Worm (Caenorhabditis elegans) whole organism, young adult: Measurements from ENCODE around the gene F49E8.8.

Experiments used
- C06A6.2 ChIP-seq: fragments of 200-800 bp; sonication (Bioruptor generic); conservative IDR thresholded peaks from 2 replicates; pipeline ENCODE4 v1.3.6; 2022; ENCODE audit warnings: missing genetic modification characterization, missing compliant biosample characterization
- F33H1.4 ChIP-seq: fragments of 200-800 bp; sonication (Bioruptor generic); IDR thresholded peaks from 2 replicates; pipeline ENCODE4 v1.3.6; 2022; ENCODE audit warnings: missing genetic modification reagents, missing genetic modification characterization, missing compliant biosample characterization
- F49E8.2 ChIP-seq: sonication (generic microtip); optimal IDR thresholded peaks from 3 replicates; lab custom pipeline; 2017; ENCODE audit warnings: missing genetic modification characterization, mild to moderate bottlenecking, missing compliant biosample characterization, antibody characterized with exemption, moderate library complexity; ENCODE audit not compliant: insufficient read depth
- F55B11.4 ChIP-seq: sonication (generic microtip); optimal IDR thresholded peaks from 2 replicates; lab custom pipeline; 2016; ENCODE audit warnings: missing compliant biosample characterization, missing genetic modification characterization, borderline replicate concordance; ENCODE audit not compliant: insufficient read depth
- athp-1 ChIP-seq: sonication (generic microtip); optimal IDR thresholded peaks from 2 replicates; lab custom pipeline; 2017; ENCODE audit warnings: mild to moderate bottlenecking, missing genetic modification characterization, missing compliant biosample characterization
- attf-3 ChIP-seq: fragments of 200-800 bp; sonication (Bioruptor generic); conservative IDR thresholded peaks from 2 replicates; pipeline ENCODE4 v1.3.6; 2022; ENCODE audit warnings: missing genetic modification reagents, missing genetic modification characterization, missing compliant biosample characterization
- attf-6 ChIP-seq: fragments of 200-800 bp; sonication (Bioruptor generic); IDR thresholded peaks from 2 replicates; pipeline ENCODE4 v1.3.6; 2022; ENCODE audit warnings: missing genetic modification reagents, missing genetic modification characterization, missing compliant biosample characterization
- cebp-1 ChIP-seq, 2 experiments: fragments of 200-800 bp in 1 of 2; sonication (Bioruptor generic) in 1 of 2; sonication (generic microtip) in 1 of 2; IDR thresholded peaks in 1 of 2; optimal IDR thresholded peaks in 1 of 2; 2 replicates each; pipeline versions ENCODE4 v1.3.6 to Lab custom; 2017 to 2022; ENCODE audit warnings: missing compliant biosample characterization in 2 of 2, missing genetic modification characterization in 2 of 2, mild to moderate bottlenecking in 1 of 2, missing genetic modification reagents in 1 of 2, moderate library complexity in 1 of 2
- ceh-27 ChIP-seq: fragments of 200-800 bp; sonication (Bioruptor generic); optimal IDR thresholded peaks from 2 replicates; lab custom pipeline; 2018; ENCODE audit warnings: mild to moderate bottlenecking, missing genetic modification characterization, moderate library complexity, missing compliant biosample characterization
- die-1 ChIP-seq: sonication (generic microtip); optimal IDR thresholded peaks from 2 replicates; lab custom pipeline; 2016; ENCODE audit warnings: missing genotype, mild to moderate bottlenecking, missing genetic modification characterization, missing compliant biosample characterization
- dpl-1 ChIP-seq: fragments of 150-350 bp; optimal IDR thresholded peaks from 2 replicates; lab custom pipeline; 2014; ENCODE audit warnings: missing biosample characterization, missing genetic modification reagents, missing genetic modification characterization
- efl-1 ChIP-seq: fragments of 150-350 bp; optimal IDR thresholded peaks from 2 replicates; lab custom pipeline; 2014; ENCODE audit warnings: missing biosample characterization, missing genetic modification reagents, missing genetic modification characterization
- him-1 ChIP-seq: sonication (generic microtip); optimal IDR thresholded peaks from 2 replicates; lab custom pipeline; 2016; ENCODE audit warnings: missing genotype, missing genetic modification reagents, missing genetic modification characterization, missing compliant biosample characterization
- lin-35 ChIP-seq, 3 experiments: fragments of 150-350 bp in 2 of 3; sonication (generic microtip) in 1 of 3; optimal IDR thresholded peaks; 2 replicates each; lab custom pipeline; 2014 to 2018; ENCODE audit warnings: missing biosample characterization in 3 of 3, missing genetic modification characterization in 3 of 3, missing genetic modification reagents in 3 of 3
- lin-54 ChIP-seq: fragments of 200-800 bp; sonication (Bioruptor generic); optimal IDR thresholded peaks from 2 replicates; lab custom pipeline; 2018; ENCODE audit warnings: mild to moderate bottlenecking, missing genetic modification characterization, missing compliant biosample characterization
- lsl-1 ChIP-seq: fragments of 200-800 bp; sonication (Bioruptor generic); optimal IDR thresholded peaks from 2 replicates; lab custom pipeline; 2018; ENCODE audit warnings: mild to moderate bottlenecking, missing genetic modification characterization, moderate library complexity, missing compliant biosample characterization
- madf-6 ChIP-seq: fragments of 200-800 bp; sonication (Bioruptor generic); IDR thresholded peaks from 2 replicates; pipeline ENCODE4 v1.3.6; 2022; ENCODE audit warnings: missing genetic modification reagents, missing genetic modification characterization, missing compliant biosample characterization
- mel-28 ChIP-seq: sonication (generic microtip); optimal IDR thresholded peaks from 2 replicates; lab custom pipeline; 2016; ENCODE audit warnings: borderline replicate concordance, mild to moderate bottlenecking, missing genetic modification characterization, missing compliant biosample characterization
- mes-4 ChIP-seq: sonication (generic microtip); optimal IDR thresholded peaks from 2 replicates; lab custom pipeline; 2016; ENCODE audit warnings: missing genotype, missing genetic modification characterization, missing compliant biosample characterization
- nfya-2 ChIP-seq: fragments of 200-800 bp; sonication (Bioruptor generic); IDR thresholded peaks from 2 replicates; pipeline ENCODE4 v1.3.6; 2022; ENCODE audit warnings: missing genetic modification reagents, missing genetic modification characterization, missing compliant biosample characterization
- nfyb-1 ChIP-seq: fragments of 200-800 bp; sonication (Bioruptor generic); IDR thresholded peaks from 2 replicates; pipeline ENCODE4 v1.3.6; 2022; ENCODE audit warnings: missing genetic modification reagents, missing genetic modification characterization, missing compliant biosample characterization
- nhr-179 ChIP-seq: sonication (generic microtip); optimal IDR thresholded peaks from 2 replicates; lab custom pipeline; 2016; ENCODE audit warnings: mild to moderate bottlenecking, missing genetic modification characterization, missing compliant biosample characterization
- rec-8 ChIP-seq, 2 experiments: sonication (generic microtip); optimal IDR thresholded peaks; 2 replicates each; lab custom pipeline; 2016; ENCODE audit warnings: mild to moderate bottlenecking in 2 of 2, missing genetic modification characterization in 2 of 2, missing genetic modification reagents in 2 of 2, missing genotype in 2 of 2, missing biosample characterization in 1 of 2, missing compliant biosample characterization in 1 of 2, moderate library complexity in 1 of 2
- sdz-38 ChIP-seq: sonication (generic microtip); optimal IDR thresholded peaks from 2 replicates; lab custom pipeline; 2016; ENCODE audit warnings: missing genotype, missing genetic modification characterization, missing compliant biosample characterization
- sea-2 ChIP-seq: fragments of 200-800 bp; sonication (Bioruptor generic); IDR thresholded peaks from 2 replicates; pipeline ENCODE4 v1.3.6; 2022; ENCODE audit warnings: missing genetic modification characterization, missing compliant biosample characterization
- snpc-1.1 ChIP-seq: sonication (generic microtip); optimal IDR thresholded peaks from 2 replicates; lab custom pipeline; 2017; ENCODE audit warnings: missing genetic modification characterization, mild to moderate bottlenecking, missing compliant biosample characterization, antibody characterized with exemption, moderate library complexity, missing genotype, missing genetic modification reagents; ENCODE audit not compliant: insufficient read depth
- snpc-1.3 ChIP-seq: sonication (generic microtip); optimal IDR thresholded peaks from 2 replicates; lab custom pipeline; 2017; ENCODE audit warnings: missing genetic modification characterization, mild to moderate bottlenecking, missing compliant biosample characterization, antibody characterized with exemption, moderate library complexity, missing genotype, missing genetic modification reagents; ENCODE audit not compliant: insufficient read depth
- snpc-3.4 ChIP-seq: sonication (generic microtip); optimal IDR thresholded peaks from 2 replicates; lab custom pipeline; 2017; ENCODE audit warnings: missing genetic modification characterization, mild to moderate bottlenecking, missing compliant biosample characterization, antibody characterized with exemption, moderate library complexity, missing genotype, missing genetic modification reagents
- tbp1 ChIP-seq: fragments of 200-800 bp; sonication (Bioruptor generic); optimal IDR thresholded peaks from 2 replicates; lab custom pipeline; 2018; ENCODE audit warnings: mild to moderate bottlenecking, missing genetic modification characterization, missing compliant biosample characterization
- unc-130 ChIP-seq: sonication (generic microtip); optimal IDR thresholded peaks from 2 replicates; lab custom pipeline; 2016; ENCODE audit warnings: missing genetic modification reagents, missing genetic modification characterization, missing compliant biosample characterization
- unc-62 ChIP-seq: fragments of 150-350 bp; optimal IDR thresholded peaks from 2 replicates; lab custom pipeline; 2014; ENCODE audit warnings: missing biosample characterization, missing genetic modification reagents, missing genetic modification characterization
- xnd-1 ChIP-seq: sonication (generic microtip); optimal IDR thresholded peaks from 2 replicates; lab custom pipeline; 2016; ENCODE audit warnings: missing genotype, missing genetic modification reagents, missing genetic modification characterization, missing compliant biosample characterization
- zfh-2 ChIP-seq: fragments of 200-800 bp; sonication (Bioruptor generic); conservative IDR thresholded peaks from 2 replicates; pipeline ENCODE4 v1.3.6; 2022; ENCODE audit warnings: missing genetic modification reagents, missing genetic modification characterization, missing compliant biosample characterization
- zim-3 ChIP-seq: sonication (generic microtip); optimal IDR thresholded peaks from 2 replicates; lab custom pipeline; 2017; ENCODE audit warnings: mild to moderate bottlenecking, missing genetic modification characterization, moderate library complexity, missing compliant biosample characterization
- ztf-22 ChIP-seq: fragments of 200-800 bp; sonication (Bioruptor generic); optimal IDR thresholded peaks from 2 replicates; lab custom pipeline; 2018; ENCODE audit warnings: mild to moderate bottlenecking, missing genetic modification characterization, moderate library complexity, missing compliant biosample characterization
- ztf-3 ChIP-seq: fragments of 200-800 bp; sonication (Bioruptor generic); optimal IDR thresholded peaks from 2 replicates; lab custom pipeline; 2018; ENCODE audit warnings: mild to moderate bottlenecking, missing genetic modification characterization, missing compliant biosample characterization
- ztf-6 ChIP-seq: fragments of 200-800 bp; sonication (Bioruptor generic); IDR thresholded peaks from 2 replicates; pipeline ENCODE4 v1.3.6; 2022; ENCODE audit warnings: missing genetic modification reagents, missing genetic modification characterization, missing compliant biosample characterization

The F49E8.8 gene

DNA sequence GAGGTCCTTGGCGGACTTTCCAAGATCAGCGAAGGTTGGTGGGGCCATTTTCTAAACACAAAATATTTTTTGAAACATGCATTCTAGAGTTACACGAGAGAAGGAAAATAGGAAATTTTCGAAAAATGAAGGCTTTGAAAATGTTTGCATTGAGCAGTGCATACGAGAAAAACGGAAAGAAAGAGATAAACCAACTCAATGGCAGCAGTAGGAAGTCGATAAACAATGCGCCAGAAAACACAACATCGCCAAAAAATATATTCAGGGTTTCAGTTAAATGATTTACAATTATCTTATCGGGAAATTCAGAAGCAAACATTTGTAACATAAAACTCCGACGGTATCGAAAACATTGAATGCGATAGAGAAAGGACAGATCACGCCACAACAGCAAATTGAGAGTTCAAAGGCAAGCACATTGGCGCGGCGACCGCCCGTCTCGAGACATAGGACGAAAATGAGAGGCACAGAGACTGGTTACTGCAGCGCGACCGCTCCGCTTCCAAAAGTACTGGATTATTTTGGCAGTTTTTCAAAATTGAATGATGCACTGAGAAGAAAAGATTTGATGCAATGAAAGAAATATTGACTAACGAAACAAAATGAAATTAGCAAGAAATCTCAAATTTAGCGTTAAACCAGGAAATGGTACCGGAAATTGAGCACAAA lies 48.5 kb upstream of the F49E8.8 start, which contains the start of the genes vdac-1 and R05G6.5 (continued):
- TF ChIP-seq attf-6 (GFP tag; lab: Robert Waterston, UW) (no peak; the same call in 1 of the 2 replicates), mel-28 (tag; lab: Kevin White, UChicago) (no peak), ztf-3 (no peak), ztf-6 (GFP tag; lab: Robert Waterston, UW) (no peak), ztf-22 (GFP tag; lab: Kevin White, UChicago) (no peak), dpl-1 (GFP tag; lab: Kevin White, UChicago) (peak; percentile 16), sdz-38 (no peak), mes-4 (tag; lab: Kevin White, UChicago) (no peak), unc-62 (GFP tag; lab: Kevin White, UChicago) (no peak), athp-1 (peak; percentile 38), F49E8.2 (tag; lab: Kevin White, UChicago) (no peak), zfh-2 (no peak; the same call in none of the 2 replicates), efl-1 (GFP tag; lab: Kevin White, UChicago) (no peak), lin-35 (GFP tag; optimal IDR thresholded peaks at IDR 0.05; lab: Kevin White, UChicago) (peak in 1 of 3 experiments; percentile 73)

DNA sequence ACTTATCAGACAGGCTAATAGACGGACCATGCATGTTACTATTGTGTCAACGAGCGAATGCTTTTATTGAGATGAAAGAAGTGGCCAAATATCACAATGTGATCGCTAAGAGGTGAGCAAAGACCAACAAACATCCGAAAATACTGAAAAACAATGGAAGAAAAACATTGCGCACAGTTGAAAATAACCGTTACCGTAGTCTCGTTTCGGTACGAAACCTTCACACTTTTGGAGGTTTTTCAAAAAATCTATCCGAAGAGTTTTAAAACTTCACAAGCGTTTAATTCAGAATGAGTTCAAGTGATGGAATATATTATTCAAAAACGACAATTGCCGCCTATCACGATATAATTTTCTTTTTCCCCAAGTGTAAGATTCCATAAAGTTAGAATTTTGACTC lies 47.6 kb upstream of the F49E8.8 start:
- TF ChIP-seq him-1 (tag; lab: Kevin White, UChicago), result peak; percentile 16
- peak; percentile 80 for TF ChIP-seq F33H1.4 (GFP tag; lab: Robert Waterston, UW)
- TF ChIP-seq lin-54, result peak; percentile 53
- peak; percentile 51 for TF ChIP-seq efl-1 (GFP tag; lab: Kevin White, UChicago)
- peak; percentile 35; the same call in 1 of the 2 replicates for TF ChIP-seq attf-3 (GFP tag; lab: Robert Waterston, UW)
- no peak for TF ChIP-seq cebp-1 (GFP tag; IDR thresholded peaks at IDR 0.05; lab: Robert Waterston, UW)
- TF ChIP-seq cebp-1 (tag; optimal IDR thresholded peaks at IDR 0.05; lab: Kevin White, UChicago), result no peak
- TF ChIP-seq ceh-27, result no peak
- peak; percentile 79 for TF ChIP-seq lsl-1 (GFP tag; lab: Kevin White, UChicago)
- peak; percentile 6 for TF ChIP-seq xnd-1 (tag; lab: Kevin White, UChicago)
- TF ChIP-seq nfya-2 (GFP tag; lab: Robert Waterston, UW), result no peak
- peak; percentile 54; the same call in 1 of the 2 replicates for TF ChIP-seq madf-6 (GFP tag; lab: Robert Waterston, UW)
- peak; percentile 40 for TF ChIP-seq dpl-1 (GFP tag; lab: Kevin White, UChicago)
- TF ChIP-seq zim-3 (tag; lab: Kevin White, UChicago), result no peak

DNA sequence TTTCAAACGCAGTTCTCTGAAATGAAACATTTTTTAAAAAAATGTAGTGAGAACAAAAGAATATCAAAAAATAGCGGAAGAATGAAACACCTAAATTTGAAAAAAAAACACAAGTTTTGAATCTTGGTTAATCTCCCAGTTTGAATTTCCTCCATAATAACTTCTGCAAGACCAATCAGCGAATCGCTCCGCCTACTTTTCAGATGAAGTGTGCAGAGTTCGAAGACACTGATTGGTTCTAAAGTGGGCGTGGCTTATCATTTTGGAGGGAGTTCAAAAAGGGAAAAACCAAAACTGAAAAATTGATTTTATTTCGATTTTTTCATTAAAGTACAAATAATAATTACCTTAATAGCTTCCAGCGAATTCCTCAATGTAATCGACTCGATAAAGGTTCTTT lies 45.6 kb upstream of the F49E8.8 start:
- TF ChIP-seq efl-1 (GFP tag; lab: Kevin White, UChicago) (peak; percentile 18), nhr-179 (no peak), die-1 (no peak), sea-2 (no peak), snpc-1.1 (no peak), nfyb-1 (GFP tag; lab: Robert Waterston, UW) (peak; percentile 97), C06A6.2 (GFP tag; lab: Robert Waterston, UW) (no peak), F55B11.4 (no peak), rec-8 (tag; optimal IDR thresholded peaks at IDR 0.05; lab: Kevin White, UChicago) (no peak), snpc-1.3 (tag; lab: Kevin White, UChicago) (peak; percentile 4), unc-130 (GFP tag; lab: Kevin White, UChicago) (no peak), tbp1 (GFP tag; lab: Kevin White, UChicago) (no peak), snpc-3.4 (tag; lab: Kevin White, UChicago) (peak; percentile 14), nfya-2 (GFP tag; lab: Robert Waterston, UW) (0 out of 2 replicates have a peak, but pooled peaks have one; percentile 80)
